Worm (Caenorhabditis elegans) whole organism, L4/young adult: ENCODE results near the gene hap-1.

ENCODE experiments used
- W03F9.2 ChIP-seq: fragments of 150-350 bp; optimal IDR thresholded peaks from 2 replicates; lab custom pipeline; 2014; ENCODE audit warnings: missing biosample characterization, missing genetic modification characterization
- dao-5 ChIP-seq: sonication (generic microtip); optimal IDR thresholded peaks from 2 replicates; lab custom pipeline; 2016; ENCODE audit warnings: missing genotype, missing genetic modification characterization, moderate library complexity, missing compliant biosample characterization
- him-1 ChIP-seq: sonication (generic microtip); optimal IDR thresholded peaks from 2 replicates; lab custom pipeline; 2016; ENCODE audit warnings: missing genotype, missing genetic modification reagents, missing genetic modification characterization, missing compliant biosample characterization

DNA sequence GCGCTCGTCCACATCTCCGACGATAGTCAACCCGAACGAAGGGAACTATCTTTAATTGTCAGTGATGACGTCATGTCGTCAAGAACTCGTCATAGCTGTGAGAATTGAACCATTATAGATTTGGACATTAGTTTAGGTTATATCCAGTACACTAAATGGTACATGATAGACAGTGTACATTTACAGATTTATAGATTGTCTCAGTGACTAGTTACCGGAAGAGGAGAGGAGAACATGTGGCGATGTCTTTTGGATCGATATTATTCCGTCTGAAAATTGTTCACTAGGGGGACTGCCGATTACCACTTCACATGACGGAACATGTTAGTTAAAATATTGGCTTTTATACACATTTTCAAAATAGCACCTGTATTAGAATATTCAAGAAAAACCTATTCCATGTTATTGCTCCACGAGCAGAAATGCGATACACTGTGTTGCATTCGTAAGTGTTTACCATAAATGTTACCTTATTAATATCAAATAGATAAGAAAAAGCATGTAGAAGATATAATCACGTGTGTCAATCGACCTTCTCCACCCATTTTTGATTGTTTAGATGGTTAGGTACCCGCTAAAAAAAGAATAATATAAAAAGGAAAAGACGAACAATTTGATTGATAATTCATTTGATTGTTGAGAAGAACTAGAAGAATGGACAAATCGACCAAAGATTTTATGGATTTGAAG is 3.6 kb downstream of the hap-1 start, which contains the start of gene ZC395.5:
- TF ChIP-seq dao-5: no peak
- no peak for TF ChIP-seq him-1 (tag; lab: Kevin White, UChicago)
- no peak for TF ChIP-seq W03F9.2 (tag; lab: Kevin White, UChicago)
